Worm (Caenorhabditis elegans): ENCODE data around the gene mrps-22.

DNA sequence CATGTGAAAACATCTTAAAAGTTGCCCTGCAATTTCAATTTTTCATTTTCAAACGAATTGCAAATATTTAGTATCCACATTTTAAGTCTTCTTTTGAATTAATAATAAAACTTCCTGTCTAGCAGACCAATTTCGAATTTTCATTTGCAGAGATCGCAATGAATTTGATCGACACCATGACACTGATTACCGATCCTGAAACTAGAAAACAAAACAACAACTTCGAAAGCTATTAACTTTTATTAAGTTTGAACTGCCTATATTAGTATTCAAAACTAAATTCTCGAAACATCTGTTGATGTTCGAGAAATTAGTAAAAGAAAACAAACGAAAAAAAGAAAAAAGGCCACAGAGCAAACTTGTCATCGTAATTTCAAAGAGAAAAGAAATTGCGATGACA lies 8.2 kb upstream of the mrps-22 start:
- no peak for TF ChIP-seq klf-2 (GFP tag; conservative IDR thresholded peaks at IDR 0.05)
- TF ChIP-seq med-1 (GFP tag; optimal IDR thresholded peaks at IDR 0.05; ENCODE audit: insufficient read depth), result no peak
